Worm (Caenorhabditis elegans) whole organism, mixed stage, embryonic: ENCODE results near the gene C16C8.21.

Experiments used
- M03D4.4 ChIP-seq: sonication (generic microtip); optimal IDR thresholded peaks from 2 replicates; lab custom pipeline; 2017; ENCODE audit warnings: mild to moderate bottlenecking, missing genetic modification characterization, missing compliant biosample characterization
- bed-3 ChIP-seq: fragments of 200-800 bp; sonication (Bioruptor generic); optimal IDR thresholded peaks from 3 replicates; lab custom pipeline; 2018; ENCODE audit warnings: mild to moderate bottlenecking, missing genetic modification characterization, moderate library complexity, missing compliant biosample characterization
- ceh-39 ChIP-seq: fragments of 150-350 bp; optimal IDR thresholded peaks from 2 replicates; lab custom pipeline; 2014; ENCODE audit warnings: missing biosample characterization, missing genetic modification characterization
- ceh-83 ChIP-seq: fragments of 200-800 bp; sonication (Bioruptor generic); optimal IDR thresholded peaks from 2 replicates; lab custom pipeline; 2018; ENCODE audit warnings: mild to moderate bottlenecking, missing genetic modification characterization, missing compliant biosample characterization
- ces-1 ChIP-seq: fragments of 150-350 bp; optimal IDR thresholded peaks from 2 replicates; lab custom pipeline; 2014; ENCODE audit warnings: missing biosample characterization, missing genetic modification reagents, missing genetic modification characterization
- cnd-1 ChIP-seq: fragments of 200-800 bp; sonication (Bioruptor generic); optimal IDR thresholded peaks from 2 replicates; lab custom pipeline; 2018; ENCODE audit warnings: mild to moderate bottlenecking, missing genetic modification characterization, missing compliant biosample characterization
- drap-1 ChIP-seq: fragments of 200-800 bp; sonication (Bioruptor generic); optimal IDR thresholded peaks from 3 replicates; lab custom pipeline; 2018; ENCODE audit warnings: mild to moderate bottlenecking, missing genetic modification characterization, missing compliant biosample characterization
- elt-1 ChIP-seq: sonication (generic microtip); optimal IDR thresholded peaks from 2 replicates; lab custom pipeline; 2017; ENCODE audit warnings: missing genetic modification characterization, mild to moderate bottlenecking, missing compliant biosample characterization, antibody characterized with exemption, moderate library complexity, borderline replicate concordance; ENCODE audit not compliant: insufficient read depth
- elt-3 ChIP-seq: fragments of 150-350 bp; optimal IDR thresholded peaks from 2 replicates; lab custom pipeline; 2014; ENCODE audit warnings: missing biosample characterization, missing genetic modification characterization
- flh-1 ChIP-seq: fragments of 200-800 bp; sonication (Bioruptor generic); optimal IDR thresholded peaks from 2 replicates; lab custom pipeline; 2018; ENCODE audit warnings: mild to moderate bottlenecking, missing genetic modification characterization, moderate library complexity, missing compliant biosample characterization
- ham-2 ChIP-seq: fragments of 200-800 bp; sonication (Bioruptor generic); optimal IDR thresholded peaks from 2 replicates; lab custom pipeline; 2018; ENCODE audit warnings: mild to moderate bottlenecking, missing genetic modification characterization, missing compliant biosample characterization
- hlh-1 ChIP-seq: fragments of 150-350 bp; optimal IDR thresholded peaks from 2 replicates; lab custom pipeline; 2014; ENCODE audit warnings: missing biosample characterization, missing genetic modification reagents, missing genetic modification characterization
- lin-13 ChIP-seq: fragments of 150-350 bp; optimal IDR thresholded peaks from 2 replicates; lab custom pipeline; 2014; ENCODE audit warnings: missing biosample characterization, missing genetic modification characterization
- lin-32 ChIP-seq: fragments of 200-800 bp; sonication (Bioruptor generic); optimal IDR thresholded peaks from 2 replicates; lab custom pipeline; 2018; ENCODE audit warnings: mild to moderate bottlenecking, missing genetic modification characterization, missing compliant biosample characterization
- lsy-2 ChIP-seq: fragments of 150-350 bp; optimal IDR thresholded peaks from 2 replicates; lab custom pipeline; 2014; ENCODE audit warnings: missing biosample characterization, missing genetic modification characterization
- mab-5 ChIP-seq: fragments of 150-350 bp; optimal IDR thresholded peaks from 2 replicates; lab custom pipeline; 2014; ENCODE audit warnings: missing biosample characterization, missing genetic modification characterization
- mep-1 ChIP-seq: fragments of 150-350 bp; optimal IDR thresholded peaks from 2 replicates; lab custom pipeline; 2017; ENCODE audit warnings: missing biosample characterization, missing genetic modification reagents, missing genetic modification characterization, inconsistent platforms
- mls-2 ChIP-seq: sonication (generic microtip); optimal IDR thresholded peaks from 2 replicates; lab custom pipeline; 2016; ENCODE audit warnings: mild to moderate bottlenecking, missing genetic modification characterization, moderate library complexity, missing compliant biosample characterization
- nhr-12 ChIP-seq: fragments of 150-350 bp; optimal IDR thresholded peaks from 2 replicates; lab custom pipeline; 2014; ENCODE audit warnings: missing biosample characterization, missing genetic modification characterization
- nhr-2 ChIP-seq: fragments of 150-350 bp; optimal IDR thresholded peaks from 2 replicates; lab custom pipeline; 2014; ENCODE audit warnings: missing biosample characterization, missing genetic modification characterization
- nhr-237 ChIP-seq: fragments of 150-350 bp; optimal IDR thresholded peaks from 2 replicates; lab custom pipeline; 2014; ENCODE audit warnings: missing biosample characterization, missing genetic modification characterization
- nhr-28 ChIP-seq: fragments of 150-350 bp; optimal IDR thresholded peaks from 2 replicates; lab custom pipeline; 2014; ENCODE audit warnings: missing biosample characterization, missing genetic modification characterization
- pha-4 ChIP-seq: fragments of 150-350 bp; optimal IDR thresholded peaks from 2 replicates; lab custom pipeline; 2018; ENCODE audit warnings: missing biosample characterization, missing genetic modification reagents, missing genetic modification characterization
- sem-2 ChIP-seq: fragments of 200-800 bp; sonication (Bioruptor generic); optimal IDR thresholded peaks from 2 replicates; lab custom pipeline; 2018; ENCODE audit warnings: mild to moderate bottlenecking, missing genetic modification characterization, missing compliant biosample characterization
- snpc-4 ChIP-seq: fragments of 150-350 bp; optimal IDR thresholded peaks from 2 replicates; lab custom pipeline; 2014; ENCODE audit warnings: missing biosample characterization, missing genetic modification characterization
- sptf-1 ChIP-seq: sonication (generic microtip); optimal IDR thresholded peaks from 2 replicates; lab custom pipeline; 2017; ENCODE audit warnings: mild to moderate bottlenecking, missing genetic modification characterization, moderate library complexity, missing compliant biosample characterization
- tbx-8 ChIP-seq: fragments of 200-800 bp; sonication (Bioruptor generic); optimal IDR thresholded peaks from 2 replicates; lab custom pipeline; 2018; ENCODE audit warnings: mild to moderate bottlenecking, missing genetic modification characterization, moderate library complexity, missing compliant biosample characterization
- unc-120 ChIP-seq: sonication (generic microtip); optimal IDR thresholded peaks from 2 replicates; lab custom pipeline; 2017; ENCODE audit warnings: missing genetic modification characterization, missing compliant biosample characterization; ENCODE audit not compliant: poor library complexity, severe bottlenecking
- unc-39 ChIP-seq: fragments of 150-350 bp; optimal IDR thresholded peaks from 2 replicates; lab custom pipeline; 2014; ENCODE audit warnings: missing biosample characterization, missing genetic modification characterization
- unc-62 ChIP-seq: fragments of 150-350 bp; optimal IDR thresholded peaks from 2 replicates; lab custom pipeline; 2014; ENCODE audit warnings: missing biosample characterization, missing genetic modification reagents, missing genetic modification characterization
- zip-8 ChIP-seq: fragments of 150-350 bp; optimal IDR thresholded peaks from 2 replicates; lab custom pipeline; 2014; ENCODE audit warnings: missing biosample characterization, missing genetic modification characterization
- ztf-11 ChIP-seq: fragments of 150-350 bp; optimal IDR thresholded peaks from 2 replicates; lab custom pipeline; 2014; ENCODE audit warnings: missing biosample characterization, missing genetic modification characterization

Gene C16C8.21

ce11 chrII:3447906-3448305, at the start of gene C16C8.21:
TSS of gene C16C8.21 (plus strand) at chrII:3448206.
- TF ChIP-seq mab-5 (tag; lab: Kevin White, UChicago), result no peak
- no peak for TF ChIP-seq zip-8
- TF ChIP-seq elt-3 (tag; lab: Kevin White, UChicago), result no peak
- no peak for TF ChIP-seq pha-4 (tag; lab: Kevin White, UChicago)
- no peak for TF ChIP-seq unc-39 (tag; lab: Kevin White, UChicago)
- TF ChIP-seq cnd-1 (tag; lab: Kevin White, UChicago), result no peak
- no peak for TF ChIP-seq flh-1
- TF ChIP-seq nhr-28 (tag; lab: Kevin White, UChicago), result no peak
- TF ChIP-seq sptf-1 (tag; lab: Kevin White, UChicago), result no peak
- no peak for TF ChIP-seq ham-2 (GFP tag; lab: Kevin White, UChicago)
- no peak for TF ChIP-seq mep-1 (tag; lab: Kevin White, UChicago)
- no peak for TF ChIP-seq unc-62 (GFP tag; lab: Kevin White, UChicago)
- no peak for TF ChIP-seq nhr-2 (tag; lab: Kevin White, UChicago)
- TF ChIP-seq unc-120 (tag; lab: Kevin White, UChicago), result no peak
- TF ChIP-seq ceh-39 (tag; lab: Kevin White, UChicago), result no peak
- TF ChIP-seq ceh-83, result no peak
- TF ChIP-seq lin-13 (tag; lab: Kevin White, UChicago), result no peak
- no peak for TF ChIP-seq drap-1 (GFP tag; lab: Kevin White, UChicago)
- no peak for TF ChIP-seq sem-2
- no peak for TF ChIP-seq ces-1

- no peak for TF ChIP-seq nhr-12
- TF ChIP-seq mls-2 (tag; lab: Kevin White, UChicago), result no peak
- TF ChIP-seq unc-120 (tag; lab: Kevin White, UChicago), result no peak
- TF ChIP-seq M03D4.4 (tag; lab: Kevin White, UChicago), result no peak
- no peak for TF ChIP-seq ces-1
- TF ChIP-seq flh-1, result no peak
- TF ChIP-seq hlh-1, result no peak
- TF ChIP-seq pha-4 (tag; lab: Kevin White, UChicago), result no peak
- no peak for TF ChIP-seq nhr-237 (tag; lab: Kevin White, UChicago)
- TF ChIP-seq lsy-2 (tag; lab: Kevin White, UChicago), result no peak
Observed at ce11 chrII:3399212-3399611, 48.8 kb upstream of the C16C8.21 start, which contains the start of gene nep-9. TSS of gene nep-9 (minus strand) at chrII:3399312.

- no peak for TF ChIP-seq ztf-11 (tag; lab: Kevin White, UChicago)
- TF ChIP-seq ceh-39 (tag; lab: Kevin White, UChicago), result no peak
- TF ChIP-seq tbx-8 (GFP tag; lab: Kevin White, UChicago), result no peak
- TF ChIP-seq ces-1, result no peak
- TF ChIP-seq unc-62 (GFP tag; lab: Kevin White, UChicago), result no peak
- no peak for TF ChIP-seq ceh-83
- no peak for TF ChIP-seq unc-39 (tag; lab: Kevin White, UChicago)
- no peak for TF ChIP-seq snpc-4
- TF ChIP-seq nhr-2 (tag; lab: Kevin White, UChicago), result no peak
- TF ChIP-seq nhr-12, result no peak
- TF ChIP-seq lsy-2 (tag; lab: Kevin White, UChicago), result no peak
- no peak for TF ChIP-seq hlh-1
- no peak for TF ChIP-seq M03D4.4 (tag; lab: Kevin White, UChicago)
- TF ChIP-seq flh-1, result no peak
- TF ChIP-seq pha-4 (tag; lab: Kevin White, UChicago), result no peak
- TF ChIP-seq drap-1 (GFP tag; lab: Kevin White, UChicago), result no peak
- no peak for TF ChIP-seq ham-2 (GFP tag; lab: Kevin White, UChicago)
- TF ChIP-seq elt-1, result no peak
- no peak for TF ChIP-seq bed-3 (GFP tag; lab: Kevin White, UChicago)
Observed at ce11 chrII:3402854-3403253, 45.2 kb upstream of the C16C8.21 start, which contains the start of gene nep-10. TSS of gene nep-10 (minus strand) at chrII:3402954.

ce11 chrII:3403535-3403934, 44.5 kb upstream of the C16C8.21 start, which contains the start of gene nep-8:
TSS of gene nep-8 (plus strand) at chrII:3403835.
- no peak for TF ChIP-seq unc-62 (GFP tag; lab: Kevin White, UChicago)
- TF ChIP-seq flh-1, result no peak
- TF ChIP-seq lin-32 (GFP tag; lab: Kevin White, UChicago), result no peak
- no peak for TF ChIP-seq cnd-1 (tag; lab: Kevin White, UChicago)
- TF ChIP-seq lsy-2 (tag; lab: Kevin White, UChicago), result no peak
- no peak for TF ChIP-seq elt-1
- no peak for TF ChIP-seq ztf-11 (tag; lab: Kevin White, UChicago)
- TF ChIP-seq unc-39 (tag; lab: Kevin White, UChicago), result no peak
- no peak for TF ChIP-seq mab-5 (tag; lab: Kevin White, UChicago)
